Worm (Caenorhabditis elegans): ENCODE measurements around the gene Y58A7A.5.

The Y58A7A.5 gene

DNA sequence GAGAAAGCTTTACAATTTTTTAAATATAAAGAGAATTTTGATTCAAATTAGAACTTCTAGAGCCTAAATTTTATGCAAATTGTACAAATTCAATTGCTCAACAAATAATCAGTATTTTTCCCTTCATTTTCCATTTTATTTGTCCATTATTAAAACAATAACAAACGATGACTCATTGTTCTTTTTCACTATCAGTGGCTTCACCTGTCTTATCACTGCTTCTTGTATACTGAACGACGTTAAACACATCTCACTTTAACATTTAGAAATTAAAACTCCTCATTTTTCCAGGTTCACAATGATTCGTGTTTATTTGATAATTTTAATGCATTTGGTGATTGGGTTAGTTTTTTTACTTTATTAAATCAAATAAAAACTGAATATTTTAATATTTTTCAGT is 32.9 kb upstream of the Y58A7A.5 start, which contains the start of gene sid-1:
sid-1 (plus strand) TSS at position 292 of the 400 bp plus-strand sequence.
- TF ChIP-seq hmg-11 (tag; optimal IDR thresholded peaks at IDR 0.05) (no peak), R02D3.7 (tag; optimal IDR thresholded peaks at IDR 0.05) (no peak), unc-62 (GFP tag; optimal IDR thresholded peaks at IDR 0.05) (no peak), elt-2 (tag; optimal IDR thresholded peaks at IDR 0.05) (peak; percentile 76), pqm-1 (tag; optimal IDR thresholded peaks at IDR 0.05) (peak; percentile 23), pha-4 (tag; optimal IDR thresholded peaks at IDR 0.05) (peak; percentile 27)

DNA sequence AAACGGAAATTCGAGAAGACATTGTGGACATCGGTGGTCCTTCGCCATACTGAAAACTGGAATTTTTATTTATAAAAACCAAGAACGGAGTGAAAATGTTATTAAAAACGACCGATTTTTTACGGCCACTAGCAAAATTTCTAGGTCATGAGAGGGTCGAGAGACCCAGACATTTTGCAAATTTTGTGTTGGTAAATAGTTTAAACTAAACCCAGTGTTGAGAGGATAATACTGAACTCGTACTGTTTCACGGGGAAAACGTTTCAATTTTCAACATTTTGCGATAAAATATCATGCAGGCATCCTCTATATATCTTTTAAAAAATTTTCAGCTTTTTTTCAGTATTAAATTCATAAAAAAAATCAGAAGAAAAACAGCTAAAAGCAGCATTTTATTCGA is 32.3 kb upstream of the Y58A7A.5 start, which contains the start of gene C04F5.9:
C04F5.9 (minus strand) TSS at position 101 of the 400 bp plus-strand sequence.
- TF ChIP-seq nhr-77 (tag; optimal IDR thresholded peaks at IDR 0.05): no peak
- no peak for TF ChIP-seq nhr-67 (tag; optimal IDR thresholded peaks at IDR 0.05)
- TF ChIP-seq mdl-1 (tag; optimal IDR thresholded peaks at IDR 0.05): no peak
- no peak for TF ChIP-seq eor-1 (tag; optimal IDR thresholded peaks at IDR 0.05)
- no peak for TF ChIP-seq elt-2 (tag; optimal IDR thresholded peaks at IDR 0.05)
- no peak for TF ChIP-seq ceh-28 (tag; optimal IDR thresholded peaks at IDR 0.05)
- no peak for TF ChIP-seq fos-1 (tag; optimal IDR thresholded peaks at IDR 0.05)
- no peak for TF ChIP-seq nhr-12 (tag; optimal IDR thresholded peaks at IDR 0.05)
- no peak for TF ChIP-seq lin-39 (tag; optimal IDR thresholded peaks at IDR 0.05)
- TF ChIP-seq jun-1 (tag; optimal IDR thresholded peaks at IDR 0.05): no peak
- TF ChIP-seq pqm-1 (tag; optimal IDR thresholded peaks at IDR 0.05): no peak
- TF ChIP-seq daf-12 (tag; optimal IDR thresholded peaks at IDR 0.05): no peak
- no peak for TF ChIP-seq ama-1 (optimal IDR thresholded peaks at IDR 0.05)
- TF ChIP-seq lsy-12 (tag; optimal IDR thresholded peaks at IDR 0.05): no peak
- no peak for TF ChIP-seq skn-1 (tag; optimal IDR thresholded peaks at IDR 0.05)

DNA sequence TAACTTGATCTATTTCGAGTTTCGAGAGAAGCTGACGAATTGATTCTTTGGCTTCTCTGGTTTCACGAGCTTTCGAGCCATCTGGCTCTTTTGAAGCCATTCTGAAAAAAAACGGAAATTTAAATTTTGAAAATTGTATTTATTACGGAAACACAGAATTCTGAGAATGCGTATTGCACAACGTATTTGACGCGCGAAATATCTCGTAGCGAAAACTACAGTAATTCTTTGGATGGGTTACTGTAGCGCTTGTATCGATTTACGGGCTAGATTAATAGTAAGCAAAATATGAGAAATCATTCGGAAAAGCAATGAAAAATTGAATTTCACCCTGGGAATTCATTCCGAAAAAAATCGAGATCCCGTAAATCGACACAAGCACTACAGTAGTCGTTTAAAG is 26.9 kb upstream of the Y58A7A.5 start, which contains the start of gene C04F5.8:
C04F5.8 (minus strand) TSS at position 101 of the 400 bp plus-strand sequence.
- TF ChIP-seq elt-3 (tag; optimal IDR thresholded peaks at IDR 0.05) (no peak), nhr-237 (tag; optimal IDR thresholded peaks at IDR 0.05) (no peak), egl-27 (tag; optimal IDR thresholded peaks at IDR 0.05) (no peak), lin-15B (tag; optimal IDR thresholded peaks at IDR 0.05) (no peak), nhr-28 (tag; optimal IDR thresholded peaks at IDR 0.05) (no peak), nhr-25 (tag; optimal IDR thresholded peaks at IDR 0.05) (no peak), unc-62 (GFP tag; optimal IDR thresholded peaks at IDR 0.05) (no peak), ceh-82 (tag; optimal IDR thresholded peaks at IDR 0.05) (no peak), ceh-28 (tag; optimal IDR thresholded peaks at IDR 0.05) (no peak), elt-1 (tag; optimal IDR thresholded peaks at IDR 0.05) (no peak), nhr-12 (tag; optimal IDR thresholded peaks at IDR 0.05) (no peak), fkh-10 (GFP tag; optimal IDR thresholded peaks at IDR 0.05) (no peak), ztf-11 (tag; optimal IDR thresholded peaks at IDR 0.05) (no peak), hmg-11 (tag; optimal IDR thresholded peaks at IDR 0.05) (no peak), R02D3.7 (tag; optimal IDR thresholded peaks at IDR 0.05) (no peak)

DNA sequence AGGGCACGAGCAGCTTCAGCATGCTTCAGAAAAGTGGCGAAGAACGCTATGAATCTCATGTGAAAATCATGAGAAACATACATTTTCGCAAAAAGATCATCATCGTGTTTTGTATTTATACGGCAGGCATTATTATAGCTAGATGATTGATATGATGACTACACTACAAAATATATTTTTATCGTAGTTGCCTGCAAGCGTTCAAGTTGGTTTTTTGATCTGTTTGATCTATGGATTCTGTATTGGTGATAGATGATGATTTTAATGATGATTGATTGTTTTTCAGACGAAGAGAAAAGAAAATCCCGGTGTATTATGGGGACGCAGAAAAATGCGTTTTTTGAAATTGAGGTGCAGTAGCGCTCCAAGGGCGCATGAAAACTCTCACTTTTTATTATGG is 23.9 kb upstream of the Y58A7A.5 start, which contains the start of gene ugt-63:
ugt-63 (minus strand) TSS at position 89 of the 400 bp plus-strand sequence.
- TF ChIP-seq ceh-16 (tag; optimal IDR thresholded peaks at IDR 0.05) (no peak), nhr-43 (tag; optimal IDR thresholded peaks at IDR 0.05; ENCODE audit: poor library complexity, severe bottlenecking) (peak; percentile 63)

DNA sequence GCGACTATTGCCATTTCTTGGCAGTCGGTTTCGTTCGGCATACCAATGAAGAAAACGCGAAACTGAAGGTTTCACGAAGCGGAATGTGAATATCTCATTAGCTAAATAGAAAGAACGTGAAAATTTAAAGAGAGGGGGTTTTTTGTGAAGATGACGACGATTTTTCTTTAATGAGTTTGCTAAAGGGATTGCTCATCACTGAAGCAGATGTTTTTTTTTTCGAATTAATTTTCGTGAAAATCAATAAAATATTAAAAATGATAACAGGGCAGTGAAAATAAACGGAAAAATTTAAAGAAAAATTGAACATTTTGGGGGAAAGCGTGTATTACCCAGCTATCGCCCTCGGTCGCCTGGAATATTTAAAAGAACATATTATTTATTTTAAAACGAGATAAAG is 21.0 kb upstream of the Y58A7A.5 start, which contains the start of gene srab-3:
srab-3 (minus strand) TSS at position 101 of the 400 bp plus-strand sequence.
- TF ChIP-seq elt-2 (tag; optimal IDR thresholded peaks at IDR 0.05) (no peak), aly-2 (tag; optimal IDR thresholded peaks at IDR 0.05) (no peak), daf-12 (tag; optimal IDR thresholded peaks at IDR 0.05) (no peak), nhr-28 (tag; optimal IDR thresholded peaks at IDR 0.05) (no peak), ZK546.5 (tag; optimal IDR thresholded peaks at IDR 0.05) (no peak), ztf-11 (tag; optimal IDR thresholded peaks at IDR 0.05) (no peak), lin-15B (tag; optimal IDR thresholded peaks at IDR 0.05) (no peak), zag-1 (tag; optimal IDR thresholded peaks at IDR 0.05) (no peak), jun-1 (tag; optimal IDR thresholded peaks at IDR 0.05) (no peak), ama-1 (optimal IDR thresholded peaks at IDR 0.05) (no peak)
